Fruit fly (Drosophila melanogaster) whole organism, embryonic: ENCODE measurements around the gene Idua.

Source experiments
- Ada2b ChIP-seq: fragments of 200-800 bp; sonication (Bioruptor generic); IDR thresholded peaks from 2 replicates; pipeline ENCODE4 v1.3.6; 2022; ENCODE audit warnings: missing biosample characterization, missing genetic modification characterization
- Bdp1 ChIP-seq: fragments of 200-800 bp; sonication (Bioruptor generic); optimal IDR thresholded peaks from 3 replicates; lab custom pipeline; 2016; ENCODE audit warnings: missing biosample characterization, missing genetic modification characterization
- CG10321 ChIP-seq: fragments of 200-800 bp; sonication (Bioruptor generic); IDR thresholded peaks from 2 replicates; pipeline ENCODE4 v1.3.6; 2022; ENCODE audit warnings: missing biosample characterization, missing genetic modification characterization
- CG12299 ChIP-seq: fragments of 200-800 bp; sonication (Bioruptor generic); optimal IDR thresholded peaks from 2 replicates; lab custom pipeline; 2018; ENCODE audit warnings: missing biosample characterization, mild to moderate bottlenecking, missing genetic modification characterization
- CG1233 ChIP-seq: fragments of 200-800 bp; sonication (Bioruptor generic); optimal IDR thresholded peaks from 4 replicates; lab custom pipeline; 2018; ENCODE audit warnings: missing biosample characterization, mild to moderate bottlenecking, missing genetic modification characterization
- CG13123 ChIP-seq: fragments of 200-800 bp; sonication (Bioruptor generic); optimal IDR thresholded peaks from 2 replicates; lab custom pipeline; 2016; ENCODE audit warnings: missing biosample characterization, missing genetic modification characterization
- CG14965 ChIP-seq: fragments of 200-800 bp; sonication (Bioruptor generic); optimal IDR thresholded peaks from 2 replicates; lab custom pipeline; 2016; ENCODE audit warnings: missing biosample characterization, missing genetic modification characterization, borderline replicate concordance
- CG1832 ChIP-seq: fragments of 200-800 bp; sonication (Bioruptor generic); optimal IDR thresholded peaks from 2 replicates; lab custom pipeline; 2017; ENCODE audit warnings: missing biosample characterization, mild to moderate bottlenecking, missing genetic modification characterization, inconsistent platforms
- CG2202 ChIP-seq: fragments of 200-800 bp; sonication (Bioruptor generic); optimal IDR thresholded peaks from 2 replicates; lab custom pipeline; 2018; ENCODE audit warnings: missing biosample characterization, mild to moderate bottlenecking, missing genetic modification characterization
- CG2712 ChIP-seq: fragments of 200-800 bp; optimal IDR thresholded peaks from 3 replicates; lab custom pipeline; 2019; ENCODE audit warnings: missing biosample characterization, mild to moderate bottlenecking, missing genetic modification characterization, moderate library complexity
- CG3838 ChIP-seq: fragments of 200-800 bp; sonication (Bioruptor generic); optimal IDR thresholded peaks from 3 replicates; lab custom pipeline; 2016; ENCODE audit warnings: missing biosample characterization, missing genetic modification characterization
- CG42726 ChIP-seq: fragments of 200-800 bp; sonication (Bioruptor generic); IDR thresholded peaks from 2 replicates; pipeline ENCODE4 v1.3.6; 2022; ENCODE audit warnings: missing biosample characterization, missing genetic modification characterization; ENCODE audit not compliant: partially characterized antibody
- CG4617 ChIP-seq: fragments of 200-800 bp; sonication (Bioruptor generic); optimal IDR thresholded peaks from 3 replicates; lab custom pipeline; 2016; ENCODE audit warnings: missing biosample characterization, missing genetic modification characterization, borderline replicate concordance
- CG5180 ChIP-seq: fragments of 200-800 bp; sonication (Bioruptor generic); optimal IDR thresholded peaks from 3 replicates; lab custom pipeline; 2017; ENCODE audit warnings: missing biosample characterization, missing genetic modification characterization, mild to moderate bottlenecking, moderate library complexity, missing genetic modification reagents
- CG7372 ChIP-seq: fragments of 200-800 bp; sonication (Bioruptor generic); IDR thresholded peaks from 2 replicates; pipeline ENCODE4 v1.3.6; 2022; ENCODE audit warnings: missing biosample characterization, missing genetic modification characterization
- CG8765 ChIP-seq: fragments of 200-800 bp; sonication (Bioruptor generic); IDR thresholded peaks from 2 replicates; pipeline ENCODE4 v1.3.6; 2022; ENCODE audit warnings: missing biosample characterization, missing genetic modification characterization
- CG9797 ChIP-seq: fragments of 200-800 bp; sonication (Bioruptor generic); optimal IDR thresholded peaks from 3 replicates; lab custom pipeline; 2018; ENCODE audit warnings: missing biosample characterization, mild to moderate bottlenecking, missing genetic modification characterization
- D ChIP-seq, 2 experiments: fragments of 200-800 bp in 1 of 2; fragments of >200 bp in 1 of 2; sonication (Bioruptor generic) in 1 of 2; optimal IDR thresholded peaks; 2 replicates in 1 of 2; 3 replicates in 1 of 2; lab custom pipeline; 2017; ENCODE audit warnings: mild to moderate bottlenecking in 1 of 2, missing biosample characterization in 1 of 2, missing genetic modification characterization in 1 of 2, missing genetic modification reagents in 1 of 2
- Fer2 ChIP-seq: fragments of 200-800 bp; sonication (Bioruptor generic); optimal IDR thresholded peaks from 2 replicates; lab custom pipeline; 2018; ENCODE audit warnings: missing biosample characterization, mild to moderate bottlenecking, missing genetic modification characterization, moderate library complexity
- Fer3 ChIP-seq: fragments of 200-800 bp; sonication (Bioruptor generic); optimal IDR thresholded peaks from 2 replicates; lab custom pipeline; 2018; ENCODE audit warnings: missing biosample characterization, mild to moderate bottlenecking, missing genetic modification characterization, moderate library complexity
- H2.0 ChIP-seq: fragments of 200-800 bp; sonication (Bioruptor generic); IDR thresholded peaks from 2 replicates; pipeline ENCODE4 v1.3.6; 2022; ENCODE audit warnings: missing biosample characterization, missing genetic modification characterization
- Hand ChIP-seq: fragments of 200-800 bp; sonication (Bioruptor generic); optimal IDR thresholded peaks from 2 replicates; lab custom pipeline; 2017; ENCODE audit warnings: mild to moderate bottlenecking, missing biosample characterization, missing genetic modification reagents, missing genetic modification characterization
- Hmx ChIP-seq: fragments of 200-800 bp; sonication (Bioruptor generic); optimal IDR thresholded peaks from 2 replicates; lab custom pipeline; 2016; ENCODE audit warnings: missing biosample characterization, missing genetic modification characterization
- Hr3 ChIP-seq: fragments of 200-800 bp; sonication (Bioruptor generic); optimal IDR thresholded peaks from 3 replicates; lab custom pipeline; 2016; ENCODE audit warnings: missing biosample characterization, missing genetic modification characterization
- Neu2 ChIP-seq: fragments of 200-800 bp; sonication (Bioruptor generic); optimal IDR thresholded peaks from 3 replicates; lab custom pipeline; 2016; ENCODE audit warnings: missing biosample characterization, missing genetic modification characterization, borderline replicate concordance
- NfI ChIP-seq: fragments of 200-800 bp; sonication (Bioruptor generic); optimal IDR thresholded peaks from 3 replicates; lab custom pipeline; 2018; ENCODE audit warnings: missing biosample characterization, mild to moderate bottlenecking, missing genetic modification characterization, moderate library complexity
- Ravus ChIP-seq: fragments of 200-800 bp; sonication (Bioruptor generic); IDR thresholded peaks from 2 replicates; pipeline ENCODE4 v1.3.6; 2022; ENCODE audit warnings: missing biosample characterization, missing genetic modification characterization
- Sin3A ChIP-seq: fragments of >200 bp; optimal IDR thresholded peaks from 2 replicates; lab custom pipeline; 2018
- Taf1 ChIP-seq: fragments of 200-800 bp; sonication (Bioruptor generic); IDR thresholded peaks from 2 replicates; pipeline ENCODE4 v1.3.6; 2022; ENCODE audit warnings: missing biosample characterization, missing genetic modification characterization
- bigmax ChIP-seq: fragments of 200-800 bp; sonication (Bioruptor generic); optimal IDR thresholded peaks from 2 replicates; lab custom pipeline; 2018; ENCODE audit warnings: missing biosample characterization, mild to moderate bottlenecking, missing genetic modification characterization
- cas ChIP-seq: fragments of 200-800 bp; sonication (Bioruptor generic); IDR thresholded peaks from 2 replicates; pipeline ENCODE4 v1.3.6; 2022; ENCODE audit warnings: missing biosample characterization, missing genetic modification characterization
- crc ChIP-seq: fragments of 200-800 bp; sonication (Bioruptor generic); optimal IDR thresholded peaks from 2 replicates; lab custom pipeline; 2016; ENCODE audit warnings: missing biosample characterization, missing genetic modification characterization
- croc ChIP-seq: fragments of 200-800 bp; sonication (Bioruptor generic); conservative IDR thresholded peaks from 3 replicates; pipeline ENCODE4 v1.3.6; 2022; ENCODE audit warnings: missing biosample characterization, missing genetic modification characterization
- da ChIP-seq: fragments of 200-800 bp; sonication (Bioruptor generic); optimal IDR thresholded peaks from 2 replicates; lab custom pipeline; 2016; ENCODE audit warnings: missing biosample characterization, missing genetic modification characterization
- gem ChIP-seq: fragments of 200-800 bp; sonication (Bioruptor generic); optimal IDR thresholded peaks from 2 replicates; lab custom pipeline; 2019; ENCODE audit warnings: missing biosample characterization, mild to moderate bottlenecking, missing genetic modification characterization, moderate library complexity
- grau ChIP-seq: fragments of 200-800 bp; optimal IDR thresholded peaks from 3 replicates; lab custom pipeline; 2019; ENCODE audit warnings: missing biosample characterization, mild to moderate bottlenecking, missing genetic modification characterization, moderate library complexity
- grn ChIP-seq: fragments of 200-800 bp; sonication (Bioruptor generic); optimal IDR thresholded peaks from 3 replicates; lab custom pipeline; 2017; ENCODE audit warnings: missing biosample characterization, missing genetic modification characterization
- gsb-n ChIP-seq: fragments of 200-800 bp; sonication (Bioruptor generic); optimal IDR thresholded peaks from 3 replicates; lab custom pipeline; 2018; ENCODE audit warnings: missing biosample characterization, mild to moderate bottlenecking, missing genetic modification characterization
- her ChIP-seq: fragments of 200-800 bp; sonication (Bioruptor generic); optimal IDR thresholded peaks from 2 replicates; lab custom pipeline; 2016; ENCODE audit warnings: missing biosample characterization, missing genetic modification characterization
- luna ChIP-seq: fragments of 200-800 bp; sonication (Bioruptor generic); optimal IDR thresholded peaks from 2 replicates; lab custom pipeline; 2016; ENCODE audit warnings: missing biosample characterization, missing genetic modification characterization
- nerfin-2 ChIP-seq: fragments of 200-800 bp; sonication (Bioruptor generic); IDR thresholded peaks from 2 replicates; pipeline ENCODE4 v1.3.6; 2022; ENCODE audit warnings: missing biosample characterization, missing genetic modification characterization; ENCODE audit not compliant: partially characterized antibody
- org-1 ChIP-seq: fragments of 200-800 bp; sonication (Bioruptor generic); optimal IDR thresholded peaks from 2 replicates; lab custom pipeline; 2017; ENCODE audit warnings: missing biosample characterization, missing genetic modification characterization
- pros ChIP-seq: fragments of 200-800 bp; sonication (Bioruptor generic); optimal IDR thresholded peaks from 3 replicates; lab custom pipeline; 2019; ENCODE audit warnings: missing biosample characterization, mild to moderate bottlenecking, missing genetic modification characterization, moderate library complexity
- sisA ChIP-seq: fragments of 200-800 bp; sonication (Bioruptor generic); IDR thresholded peaks from 2 replicates; pipeline ENCODE4 v1.3.6; 2022; ENCODE audit warnings: missing biosample characterization, missing genetic modification characterization
- so ChIP-seq: fragments of 200-800 bp; sonication (Bioruptor generic); IDR thresholded peaks from 3 replicates; pipeline ENCODE4 v1.3.6; 2022; ENCODE audit warnings: missing biosample characterization, missing genetic modification characterization
- stc ChIP-seq: fragments of 200-800 bp; sonication (Bioruptor generic); IDR thresholded peaks from 2 replicates; pipeline ENCODE4 v1.3.6; 2022; ENCODE audit warnings: missing biosample characterization, missing genetic modification characterization
- tna ChIP-seq: fragments of 200-800 bp; sonication (Bioruptor generic); IDR thresholded peaks from 2 replicates; pipeline ENCODE4 v1.3.6; 2022; ENCODE audit warnings: missing biosample characterization, missing genetic modification characterization; ENCODE audit not compliant: partially characterized antibody
- tup ChIP-seq: fragments of 200-800 bp; sonication (Bioruptor generic); optimal IDR thresholded peaks from 2 replicates; lab custom pipeline; 2016; ENCODE audit warnings: missing biosample characterization, mild to moderate bottlenecking, missing genetic modification characterization, moderate library complexity
- vfl ChIP-seq: fragments of 200-800 bp; sonication (Bioruptor generic); optimal IDR thresholded peaks from 2 replicates; lab custom pipeline; 2016; ENCODE audit warnings: missing biosample characterization, missing genetic modification characterization
- wdn ChIP-seq: fragments of 200-800 bp; sonication (Bioruptor generic); IDR thresholded peaks from 2 replicates; pipeline ENCODE4 v1.3.6; 2022; ENCODE audit warnings: missing biosample characterization, missing genetic modification characterization

The Idua gene

DNA sequence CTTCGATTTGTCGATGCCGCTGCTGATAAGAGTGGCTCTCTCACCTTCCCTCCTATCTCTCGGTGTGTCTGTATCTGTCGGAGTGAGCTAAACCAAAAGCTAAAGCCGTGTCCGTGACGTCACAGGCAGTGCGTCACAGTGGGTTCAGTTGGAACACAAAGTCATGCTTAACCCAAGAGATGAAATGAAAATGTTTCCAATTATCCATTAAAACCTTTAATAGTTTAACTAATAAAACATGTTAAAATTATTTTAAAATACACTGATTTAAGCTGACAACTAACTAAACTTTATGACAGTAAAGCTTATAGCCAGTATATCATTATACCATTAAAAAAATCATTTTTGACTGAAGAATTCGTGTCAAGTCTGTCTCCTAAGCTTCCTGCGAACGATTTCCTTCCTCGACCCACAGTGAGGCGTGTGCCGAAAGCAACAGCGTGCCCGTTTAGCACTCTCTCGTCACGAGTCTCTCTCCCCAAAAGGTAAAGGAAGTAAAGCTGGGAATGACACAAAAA, at the start of gene Idua:
TSS of gene Idua (minus strand) at position 51 of the 518 bp plus-strand sequence.
- TF ChIP-seq Hr3 (peak; percentile 52), CG5180 (GFP tag; lab: Kevin White, UChicago) (no peak), tna (GFP tag; lab: Robert Waterston, UW) (no peak), CG10321 (no peak), CG2712 (tag; lab: Kevin White, UChicago) (no peak), tup (GFP tag; lab: Kevin White, UChicago) (no peak), CG13123 (no peak), Fer2 (peak; percentile 40), stc (GFP tag; lab: Robert Waterston, UW) (peak; percentile 67), Ravus (GFP tag; lab: Robert Waterston, UW) (no peak), pros (GFP tag; lab: Kevin White, UChicago) (peak; percentile 6), wdn (GFP tag; lab: Robert Waterston, UW) (no peak), CG2202 (tag; lab: Kevin White, UChicago) (peak; percentile 13), crc (no peak), Taf1 (GFP tag; lab: Robert Waterston, UW) (no peak), org-1 (GFP tag; lab: Kevin White, UChicago) (peak; percentile 73), luna (no peak), vfl (peak; percentile 32), Bdp1 (GFP tag; lab: Kevin White, UChicago) (no peak), her (GFP tag; lab: Kevin White, UChicago) (no peak), CG14965 (no peak), bigmax (no peak), sisA (GFP tag; lab: Robert Waterston, UW) (peak; percentile 41; the same call in 1 of the 2 replicates), H2.0 (peak; percentile 31; the same call in 1 of the 2 replicates), NfI (peak; percentile 69), Ada2b (peak; percentile 53; the same call in 1 of the 2 replicates), Neu2 (GFP tag; lab: Kevin White, UChicago) (no peak), gsb-n (no peak), CG1832 (GFP tag; lab: Kevin White, UChicago) (no peak), CG7372 (GFP tag; lab: Robert Waterston, UW) (peak; percentile 24; the same call in 1 of the 2 replicates), CG1233 (GFP tag; lab: Kevin White, UChicago) (peak; percentile 58), Hand (GFP tag; lab: Kevin White, UChicago) (peak; percentile 86), da (peak; percentile 11), so (GFP tag; lab: Robert Waterston, UW) (peak; percentile 61; the same call in 1 of the 3 replicates), cas (GFP tag; lab: Robert Waterston, UW) (peak; percentile 13; the same call in 1 of the 2 replicates), CG9797 (GFP tag; lab: Kevin White, UChicago) (no peak), grau (peak; percentile 83), Sin3A (lab: Kevin White, UChicago) (no peak), CG12299 (peak; percentile 68), CG8765 (GFP tag; lab: Robert Waterston, UW) (no peak), grn (GFP tag; lab: Kevin White, UChicago) (peak; percentile 38), CG42726 (no peak), croc (GFP tag; lab: Robert Waterston, UW) (peak; percentile 60; the same call in 2 of the 3 replicates), D (optimal IDR thresholded peaks at IDR 0.05; lab: Kevin White, UChicago) (no peak), D (GFP tag; optimal IDR thresholded peaks at IDR 0.05; lab: Kevin White, UChicago) (peak; percentile 76), CG3838 (GFP tag; lab: Kevin White, UChicago) (no peak), nerfin-2 (GFP tag; lab: Robert Waterston, UW) (no peak), Fer3 (peak; percentile 53), Hmx (GFP tag; lab: Kevin White, UChicago) (no peak), gem (tag; lab: Kevin White, UChicago) (no peak), CG4617 (GFP tag; lab: Kevin White, UChicago) (no peak)
